Worm (Caenorhabditis elegans) whole organism, dauer: ENCODE data around the gene kxd-1.

Experiments used
- unc-62 ChIP-seq: sonication (generic microtip); optimal IDR thresholded peaks from 2 replicates; lab custom pipeline; 2017; ENCODE audit warnings: missing biosample characterization, missing genetic modification reagents, missing genetic modification characterization

Gene kxd-1

ce11 chrV:7258965-7259364, 37.7 kb downstream of the kxd-1 start, which contains the start of gene C13A2.12:
Gene C13A2.12 (plus strand): TSS chrV:7259265.
- no peak for TF ChIP-seq unc-62

ce11 chrV:7264042-7264441, 42.8 kb downstream of the kxd-1 start, which contains the start of gene C13A2.9:
Gene C13A2.9 (minus strand): TSS chrV:7264142.
- no peak for TF ChIP-seq unc-62

ce11 chrV:7266021-7266420, 44.8 kb downstream of the kxd-1 start, which contains the start of gene C13A2.7:
Gene C13A2.7 (plus strand): TSS chrV:7266321.
- no peak for TF ChIP-seq unc-62

ce11 chrV:7269399-7269798, 48.1 kb downstream of the kxd-1 start, which contains the start of gene C13A2.6:
Gene C13A2.6 (plus strand): TSS chrV:7269699.
- no peak for TF ChIP-seq unc-62
